Fruit fly (Drosophila melanogaster) whole organism, embryonic: Measurements from ENCODE around the gene GstD8.

Experiments used
- Atf6 ChIP-seq: fragments of 200-800 bp; sonication (Bioruptor generic); IDR thresholded peaks from 2 replicates; pipeline ENCODE4 v1.3.6; 2022; ENCODE audit warnings: missing biosample characterization, missing genetic modification characterization
- CG10321 ChIP-seq: fragments of 200-800 bp; sonication (Bioruptor generic); IDR thresholded peaks from 2 replicates; pipeline ENCODE4 v1.3.6; 2022; ENCODE audit warnings: missing biosample characterization, missing genetic modification characterization
- CG10431 ChIP-seq: fragments of 200-800 bp; sonication (Bioruptor generic); optimal IDR thresholded peaks from 3 replicates; lab custom pipeline; 2018; ENCODE audit warnings: missing biosample characterization, mild to moderate bottlenecking, missing genetic modification characterization
- CG10462 ChIP-seq: fragments of 200-800 bp; sonication (Bioruptor generic); optimal IDR thresholded peaks from 2 replicates; lab custom pipeline; 2016; ENCODE audit warnings: missing biosample characterization, missing genetic modification characterization
- CG11560 ChIP-seq: fragments of 200-800 bp; sonication (Bioruptor generic); IDR thresholded peaks from 3 replicates; pipeline ENCODE4 v1.3.6; 2022; ENCODE audit warnings: missing biosample characterization, missing genetic modification characterization
- CG12744 ChIP-seq: fragments of 200-800 bp; sonication (Bioruptor generic); optimal IDR thresholded peaks from 2 replicates; lab custom pipeline; 2016; ENCODE audit warnings: missing biosample characterization, missing genetic modification characterization
- CG1602 ChIP-seq: fragments of 200-800 bp; sonication (Bioruptor generic); optimal IDR thresholded peaks from 3 replicates; lab custom pipeline; 2016; ENCODE audit warnings: missing biosample characterization, missing genetic modification characterization
- CG16813 ChIP-seq: fragments of 200-800 bp; sonication (Bioruptor generic); IDR thresholded peaks from 3 replicates; pipeline ENCODE4 v1.3.6; 2022; ENCODE audit warnings: missing biosample characterization, missing genetic modification characterization; ENCODE audit not compliant: partially characterized antibody
- CG2120 ChIP-seq: fragments of 200-800 bp; sonication (Bioruptor generic); optimal IDR thresholded peaks from 3 replicates; lab custom pipeline; 2016; ENCODE audit warnings: missing biosample characterization, missing genetic modification characterization
- CG2202 ChIP-seq: fragments of 200-800 bp; sonication (Bioruptor generic); optimal IDR thresholded peaks from 2 replicates; lab custom pipeline; 2018; ENCODE audit warnings: missing biosample characterization, mild to moderate bottlenecking, missing genetic modification characterization
- CG2678 ChIP-seq: fragments of 200-800 bp; sonication (Bioruptor generic); optimal IDR thresholded peaks from 3 replicates; lab custom pipeline; 2019; ENCODE audit warnings: missing biosample characterization, mild to moderate bottlenecking, missing genetic modification characterization, moderate library complexity
- CG34224 ChIP-seq: fragments of 200-800 bp; sonication (Bioruptor generic); IDR thresholded peaks from 3 replicates; pipeline ENCODE4 v1.3.6; 2022; ENCODE audit warnings: missing biosample characterization, missing genetic modification characterization; ENCODE audit not compliant: partially characterized antibody
- CG3726 ChIP-seq: fragments of 200-800 bp; sonication (Bioruptor generic); IDR thresholded peaks from 3 replicates; pipeline ENCODE4, ENCODE4 v1.3.6; 2022; ENCODE audit warnings: missing biosample characterization, missing genetic modification characterization
- CG42726 ChIP-seq: fragments of 200-800 bp; sonication (Bioruptor generic); IDR thresholded peaks from 2 replicates; pipeline ENCODE4 v1.3.6; 2022; ENCODE audit warnings: missing biosample characterization, missing genetic modification characterization; ENCODE audit not compliant: partially characterized antibody
- CG4282 ChIP-seq: fragments of 200-800 bp; sonication (Bioruptor generic); optimal IDR thresholded peaks from 2 replicates; lab custom pipeline; 2016; ENCODE audit warnings: missing biosample characterization, missing genetic modification characterization
- CG4730 ChIP-seq: fragments of 200-800 bp; sonication (Bioruptor generic); IDR thresholded peaks from 2 replicates; pipeline ENCODE4 v1.3.6; 2022; ENCODE audit warnings: missing biosample characterization, missing genetic modification characterization
- CG9727 ChIP-seq: fragments of 200-800 bp; sonication (Bioruptor generic); optimal IDR thresholded peaks from 3 replicates; lab custom pipeline; 2017; ENCODE audit warnings: missing biosample characterization, mild to moderate bottlenecking, missing genetic modification characterization
- Ets97D ChIP-seq: fragments of 200-800 bp; sonication (Bioruptor generic); optimal IDR thresholded peaks from 3 replicates; lab custom pipeline; 2016; ENCODE audit warnings: missing biosample characterization, missing genetic modification characterization
- Fer1 ChIP-seq: fragments of 200-800 bp; sonication (Bioruptor generic); optimal IDR thresholded peaks from 2 replicates; lab custom pipeline; 2017; ENCODE audit warnings: missing biosample characterization, mild to moderate bottlenecking, missing genetic modification characterization
- Gug ChIP-seq: fragments of 200-800 bp; sonication (Bioruptor generic); IDR thresholded peaks from 4 replicates; pipeline ENCODE4 v1.3.6; 2022; ENCODE audit warnings: missing biosample characterization, missing genetic modification characterization
- HLH4C ChIP-seq: fragments of 200-800 bp; sonication (Bioruptor generic); IDR thresholded peaks from 3 replicates; pipeline ENCODE4 v1.3.6; 2022; ENCODE audit warnings: missing biosample characterization, missing genetic modification characterization; ENCODE audit not compliant: partially characterized antibody
- Hr78 ChIP-seq, 2 experiments: fragments of 200-800 bp in 1 of 2; fragments of >200 bp in 1 of 2; sonication (Bioruptor generic) in 1 of 2; optimal IDR thresholded peaks; 2 replicates each; lab custom pipeline; 2017 to 2019; ENCODE audit warnings: missing biosample characterization in 2 of 2, missing genetic modification characterization in 2 of 2, mild to moderate bottlenecking in 1 of 2, moderate library complexity in 1 of 2
- Hsf ChIP-seq: fragments of 200-800 bp; sonication (Bioruptor generic); optimal IDR thresholded peaks from 3 replicates; lab custom pipeline; 2016; ENCODE audit warnings: missing biosample characterization, missing genetic modification characterization
- Kr ChIP-seq: fragments of 200-800 bp; sonication (Bioruptor generic); optimal IDR thresholded peaks from 2 replicates; lab custom pipeline; 2017; ENCODE audit warnings: missing biosample characterization, mild to moderate bottlenecking, missing genetic modification characterization
- Lhr ChIP-seq: fragments of 200-800 bp; sonication (Bioruptor generic); optimal IDR thresholded peaks from 3 replicates; lab custom pipeline; 2017; ENCODE audit warnings: mild to moderate bottlenecking, missing biosample characterization, missing genetic modification reagents, missing genetic modification characterization
- MTF-1 ChIP-seq: fragments of 200-800 bp; sonication (Bioruptor generic); optimal IDR thresholded peaks from 2 replicates; lab custom pipeline; 2018; ENCODE audit warnings: missing biosample characterization, mild to moderate bottlenecking, missing genetic modification characterization, borderline replicate concordance
- Poxn ChIP-seq: fragments of 200-800 bp; sonication (Bioruptor generic); IDR thresholded peaks from 2 replicates; pipeline ENCODE4 v1.3.6; 2022; ENCODE audit warnings: missing biosample characterization, missing genetic modification characterization
- YL-1 ChIP-seq: fragments of 200-800 bp; sonication (Bioruptor generic); optimal IDR thresholded peaks from 3 replicates; lab custom pipeline; 2017; ENCODE audit warnings: missing biosample characterization, mild to moderate bottlenecking, missing genetic modification characterization
- amos ChIP-seq: fragments of 200-800 bp; sonication (Bioruptor generic); IDR thresholded peaks from 2 replicates; pipeline ENCODE4 v1.3.6; 2022; ENCODE audit warnings: missing biosample characterization, missing genetic modification characterization; ENCODE audit not compliant: partially characterized antibody
- br ChIP-seq: fragments of >200 bp; optimal IDR thresholded peaks from 2 replicates; lab custom pipeline; 2017
- btn ChIP-seq: fragments of 200-800 bp; sonication (Bioruptor generic); optimal IDR thresholded peaks from 2 replicates; lab custom pipeline; 2016; ENCODE audit warnings: missing biosample characterization, missing genetic modification characterization
- cg ChIP-seq: fragments of 200-800 bp; sonication (Bioruptor generic); optimal IDR thresholded peaks from 3 replicates; lab custom pipeline; 2019; ENCODE audit warnings: missing biosample characterization, mild to moderate bottlenecking, missing genetic modification characterization, moderate library complexity
- dan ChIP-seq: fragments of 200-800 bp; sonication (Bioruptor generic); IDR thresholded peaks from 2 replicates; pipeline ENCODE4 v1.3.6; 2022; ENCODE audit warnings: missing biosample characterization, missing genetic modification characterization
- en ChIP-seq: fragments of 200-800 bp; sonication (Bioruptor generic); optimal IDR thresholded peaks from 2 replicates; lab custom pipeline; 2016; ENCODE audit warnings: missing biosample characterization, missing genetic modification characterization
- esg ChIP-seq: fragments of 200-800 bp; sonication (Bioruptor generic); conservative IDR thresholded peaks from 2 replicates; pipeline ENCODE4 v1.3.6; 2022; ENCODE audit warnings: missing biosample characterization, missing genetic modification characterization
- eyg ChIP-seq: fragments of 200-800 bp; sonication (Bioruptor generic); optimal IDR thresholded peaks from 3 replicates; lab custom pipeline; 2016; ENCODE audit warnings: missing biosample characterization, missing genetic modification characterization
- fru ChIP-seq: fragments of >200 bp; optimal IDR thresholded peaks from 2 replicates; lab custom pipeline; 2017
- ftz-f1 ChIP-seq: fragments of 200-800 bp; sonication (Bioruptor generic); optimal IDR thresholded peaks from 2 replicates; lab custom pipeline; 2016; ENCODE audit warnings: missing biosample characterization, missing genetic modification characterization
- hbn ChIP-seq: fragments of 200-800 bp; sonication (Bioruptor generic); IDR thresholded peaks from 2 replicates; pipeline ENCODE4 v1.3.6; 2022; ENCODE audit warnings: missing biosample characterization, missing genetic modification characterization; ENCODE audit not compliant: partially characterized antibody
- jigr1 ChIP-seq: fragments of 200-800 bp; sonication (Bioruptor generic); IDR thresholded peaks from 3 replicates; pipeline ENCODE4 v1.3.6; 2022; ENCODE audit warnings: missing biosample characterization, missing genetic modification characterization
- ken ChIP-seq: fragments of 200-800 bp; sonication (Bioruptor generic); IDR thresholded peaks from 3 replicates; pipeline ENCODE4 v1.3.6; 2022; ENCODE audit warnings: missing biosample characterization, missing genetic modification characterization
- maf-S ChIP-seq: fragments of 200-800 bp; sonication (Bioruptor generic); optimal IDR thresholded peaks from 2 replicates; lab custom pipeline; 2016; ENCODE audit warnings: missing biosample characterization, missing genetic modification characterization
- onecut ChIP-seq: fragments of 200-800 bp; sonication (Bioruptor generic); IDR thresholded peaks from 2 replicates; pipeline ENCODE4 v1.3.6; 2022; ENCODE audit warnings: missing biosample characterization, missing genetic modification characterization
- salm ChIP-seq: fragments of 200-800 bp; sonication (Bioruptor generic); optimal IDR thresholded peaks from 2 replicates; lab custom pipeline; 2018; ENCODE audit warnings: missing biosample characterization, mild to moderate bottlenecking, missing genetic modification characterization
- slou ChIP-seq: fragments of 200-800 bp; sonication (Bioruptor generic); optimal IDR thresholded peaks from 3 replicates; lab custom pipeline; 2016; ENCODE audit warnings: missing biosample characterization, missing genetic modification characterization
- sob ChIP-seq: fragments of 200-800 bp; sonication (Bioruptor generic); IDR thresholded peaks from 2 replicates; pipeline ENCODE4 v1.3.6; 2022; ENCODE audit warnings: missing biosample characterization, missing genetic modification characterization
- sug ChIP-seq: fragments of 200-800 bp; optimal IDR thresholded peaks from 2 replicates; lab custom pipeline; 2019; ENCODE audit warnings: missing biosample characterization, mild to moderate bottlenecking, missing genetic modification characterization, moderate library complexity
- unc-4 ChIP-seq: fragments of 200-800 bp; sonication (Bioruptor generic); IDR thresholded peaks from 2 replicates; pipeline ENCODE4 v1.3.6; 2022; ENCODE audit warnings: missing biosample characterization, missing genetic modification characterization; ENCODE audit not compliant: partially characterized antibody
- vvl ChIP-seq: fragments of 200-800 bp; sonication (Bioruptor generic); IDR thresholded peaks from 2 replicates; pipeline ENCODE4 v1.3.6; 2022; ENCODE audit warnings: missing biosample characterization, missing genetic modification characterization
- wor ChIP-seq: fragments of 200-800 bp; sonication (Bioruptor generic); IDR thresholded peaks from 2 replicates; pipeline ENCODE4 v1.3.6; 2022; ENCODE audit warnings: missing biosample characterization, missing genetic modification characterization

GstD8 gene

dm6 chr3R:12369135-12369792 lies 10.5 kb upstream of the GstD8 start, which contains the start of gene GstD1 (continued):
- TF ChIP-seq Fer1 (GFP tag; lab: Kevin White, UChicago): peak; percentile 38
- peak; percentile 36; the same call in 1 of the 2 replicates for TF ChIP-seq amos (GFP tag; lab: Robert Waterston, UW)
- peak; percentile 42; the same call in 1 of the 3 replicates for TF ChIP-seq HLH4C (GFP tag; lab: Robert Waterston, UW)
- peak; percentile 3 for TF ChIP-seq CG4282 (GFP tag; lab: Kevin White, UChicago)
- peak; percentile 24 for TF ChIP-seq CG9727 (GFP tag; lab: Kevin White, UChicago)
- TF ChIP-seq CG42726 (GFP tag; lab: Robert Waterston, UW): peak; percentile 45; the same call in 1 of the 2 replicates
- TF ChIP-seq CG2678 (tag; lab: Kevin White, UChicago): peak; percentile 49
- no peak for TF ChIP-seq hbn (GFP tag; lab: Robert Waterston, UW)
- peak; percentile 56 for TF ChIP-seq sug (tag; lab: Kevin White, UChicago)
- no peak for TF ChIP-seq jigr1 (GFP tag; lab: Robert Waterston, UW)
- TF ChIP-seq ken (GFP tag; lab: Robert Waterston, UW): no peak
- TF ChIP-seq Gug (GFP tag; lab: Robert Waterston, UW): no peak
- no peak for TF ChIP-seq wor (GFP tag; lab: Robert Waterston, UW)
- no peak for TF ChIP-seq btn (GFP tag; lab: Kevin White, UChicago)
- no peak for TF ChIP-seq Hsf (GFP tag; lab: Kevin White, UChicago)
- TF ChIP-seq salm (tag; lab: Kevin White, UChicago): no peak
- no peak for TF ChIP-seq maf-S (GFP tag; lab: Kevin White, UChicago)
- TF ChIP-seq CG3726: no peak
- no peak for TF ChIP-seq en (GFP tag; lab: Kevin White, UChicago)
- TF ChIP-seq sob: no peak
- peak; percentile 43; the same call in 1 of the 2 replicates for TF ChIP-seq Atf6 (GFP tag; lab: Robert Waterston, UW)
- TF ChIP-seq eyg (GFP tag; lab: Kevin White, UChicago): no peak
- no peak for TF ChIP-seq Ets97D (GFP tag; lab: Kevin White, UChicago)
- TF ChIP-seq onecut (GFP tag; lab: Robert Waterston, UW): peak; percentile 7; the same call in 1 of the 2 replicates
- no peak for TF ChIP-seq CG2202 (tag; lab: Kevin White, UChicago)
- TF ChIP-seq CG2120 (GFP tag; lab: Kevin White, UChicago): peak; percentile 75
- TF ChIP-seq dan (GFP tag; lab: Robert Waterston, UW): no peak
- no peak for TF ChIP-seq YL-1 (GFP tag; lab: Kevin White, UChicago)
- TF ChIP-seq CG34224 (GFP tag; lab: Robert Waterston, UW): peak; percentile 54; the same call in 2 of the 3 replicates
- TF ChIP-seq Poxn (GFP tag; lab: Robert Waterston, UW): no peak
- no peak for TF ChIP-seq slou (GFP tag; lab: Kevin White, UChicago)
- TF ChIP-seq CG4730: no peak
- no peak for TF ChIP-seq CG10431 (GFP tag; lab: Kevin White, UChicago)
- peak in 1 of 2 experiments; percentile 23 for TF ChIP-seq Hr78 (GFP tag; optimal IDR thresholded peaks at IDR 0.05; lab: Kevin White, UChicago)
- no peak for TF ChIP-seq CG16813 (GFP tag; lab: Robert Waterston, UW)
- TF ChIP-seq CG1602 (GFP tag; lab: Kevin White, UChicago): no peak
- TF ChIP-seq unc-4: 0 out of 2 replicates have a peak, but pooled peaks have one; percentile 18
- TF ChIP-seq br (lab: Kevin White, UChicago): no peak
- no peak for TF ChIP-seq Lhr (GFP tag; lab: Kevin White, UChicago)
- TF ChIP-seq cg (GFP tag; lab: Kevin White, UChicago): peak; percentile 76
- TF ChIP-seq vvl (GFP tag; lab: Robert Waterston, UW): peak; percentile 44; the same call in 1 of the 2 replicates
- no peak for TF ChIP-seq CG12744 (GFP tag; lab: Kevin White, UChicago)
- no peak for TF ChIP-seq fru (lab: Kevin White, UChicago)
- TF ChIP-seq MTF-1 (GFP tag; lab: Kevin White, UChicago): no peak
- peak; percentile 88 for TF ChIP-seq ftz-f1 (GFP tag; lab: Kevin White, UChicago)
- TF ChIP-seq CG10462 (GFP tag; lab: Kevin White, UChicago): no peak
- no peak for TF ChIP-seq CG11560 (tag; lab: Robert Waterston, UW)
- TF ChIP-seq Kr (GFP tag; lab: Kevin White, UChicago): no peak
- TF ChIP-seq esg (GFP tag; lab: Robert Waterston, UW): peak; percentile 16; the same call in 1 of the 2 replicates
- 0 out of 2 replicates have a peak, but pooled peaks have one; percentile 20 for TF ChIP-seq CG10321
